Worm (Caenorhabditis elegans): ENCODE data around the gene C54F6.20.
A peak's percentile ranks its signal among the peaks of the same experiment; 100 is the strongest.

The C54F6.20 gene

ce11 chrV:7555875-7556274, 31.3 kb downstream of the C54F6.20 start:
- TF ChIP-seq ceh-39 (tag; optimal IDR thresholded peaks at IDR 0.05) (no peak), M03D4.4 (tag; optimal IDR thresholded peaks at IDR 0.05) (no peak), flh-1 (GFP tag; optimal IDR thresholded peaks at IDR 0.05) (no peak), ceh-43 (GFP tag; optimal IDR thresholded peaks at IDR 0.05) (no peak), lin-32 (GFP tag; optimal IDR thresholded peaks at IDR 0.05) (no peak), nhr-76 (tag; optimal IDR thresholded peaks at IDR 0.05) (no peak), elt-1 (tag; optimal IDR thresholded peaks at IDR 0.05; ENCODE audit: borderline replicate concordance, insufficient read depth) (no peak), snpc-4 (tag; optimal IDR thresholded peaks at IDR 0.05) (no peak), blmp-1 (tag; optimal IDR thresholded peaks at IDR 0.05) (no peak), nhr-237 (tag; optimal IDR thresholded peaks at IDR 0.05) (no peak)

- TF ChIP-seq sem-2 (GFP tag; optimal IDR thresholded peaks at IDR 0.05) (no peak), ceh-39 (tag; optimal IDR thresholded peaks at IDR 0.05) (no peak), unc-62 (GFP tag; optimal IDR thresholded peaks at IDR 0.05) (no peak), ceh-43 (GFP tag; optimal IDR thresholded peaks at IDR 0.05) (no peak), sptf-1 (tag; optimal IDR thresholded peaks at IDR 0.05) (no peak), lin-13 (tag; optimal IDR thresholded peaks at IDR 0.05) (no peak)
These were observed 34.1 kb downstream of the C54F6.20 start, which contains the start of gene ets-7 for ce11 chrV:7558693-7559092. Gene ets-7, minus strand, starts transcription at chrV:7558793.

ce11 chrV:7562947-7563346, 38.4 kb downstream of the C54F6.20 start, which contains the start of gene F19F10.1:
Gene F19F10.1, plus strand, starts transcription at chrV:7563247.
- TF ChIP-seq hlh-1 (tag; optimal IDR thresholded peaks at IDR 0.05) (no peak), zip-8 (tag; optimal IDR thresholded peaks at IDR 0.05) (no peak), elt-3 (tag; optimal IDR thresholded peaks at IDR 0.05) (no peak), unc-120 (tag; optimal IDR thresholded peaks at IDR 0.05; ENCODE audit: poor library complexity, severe bottlenecking) (no peak), pha-4 (tag; optimal IDR thresholded peaks at IDR 0.05) (no peak), lsy-2 (tag; optimal IDR thresholded peaks at IDR 0.05) (no peak), ham-2 (GFP tag; optimal IDR thresholded peaks at IDR 0.05) (no peak), snpc-4 (tag; optimal IDR thresholded peaks at IDR 0.05) (no peak), unc-62 (GFP tag; optimal IDR thresholded peaks at IDR 0.05) (no peak), cnd-1 (tag; optimal IDR thresholded peaks at IDR 0.05) (no peak)

- TF ChIP-seq elt-3 (tag; optimal IDR thresholded peaks at IDR 0.05) (no peak), zip-8 (tag; optimal IDR thresholded peaks at IDR 0.05) (peak; percentile 54), ceh-43 (GFP tag; optimal IDR thresholded peaks at IDR 0.05) (no peak)
These were observed 45.7 kb downstream of the C54F6.20 start, which contains the start of gene clec-212 for ce11 chrV:7570290-7570689. Gene clec-212, minus strand, starts transcription at chrV:7570390.

- TF ChIP-seq lsy-2 (tag; optimal IDR thresholded peaks at IDR 0.05) (no peak), elt-1 (tag; optimal IDR thresholded peaks at IDR 0.05; ENCODE audit: borderline replicate concordance, insufficient read depth) (no peak), snpc-4 (tag; optimal IDR thresholded peaks at IDR 0.05) (no peak), cnd-1 (tag; optimal IDR thresholded peaks at IDR 0.05) (no peak), unc-120 (tag; optimal IDR thresholded peaks at IDR 0.05; ENCODE audit: poor library complexity, severe bottlenecking) (no peak), nhr-28 (tag; optimal IDR thresholded peaks at IDR 0.05) (no peak), ztf-11 (tag; optimal IDR thresholded peaks at IDR 0.05) (no peak), lin-13 (tag; optimal IDR thresholded peaks at IDR 0.05) (no peak), flh-1 (GFP tag; optimal IDR thresholded peaks at IDR 0.05) (no peak), mls-2 (tag; optimal IDR thresholded peaks at IDR 0.05) (no peak), ham-2 (GFP tag; optimal IDR thresholded peaks at IDR 0.05) (no peak), lin-32 (GFP tag; optimal IDR thresholded peaks at IDR 0.05) (no peak), drap-1 (GFP tag; optimal IDR thresholded peaks at IDR 0.05) (no peak), M03D4.4 (tag; optimal IDR thresholded peaks at IDR 0.05) (no peak)
These were observed 46.4 kb downstream of the C54F6.20 start, which contains the start of gene F19F10.14 for ce11 chrV:7570955-7571354. Gene F19F10.14, minus strand, starts transcription at chrV:7571055.
